Worm (Caenorhabditis elegans) whole organism, midembryonic: Measurements from ENCODE around the gene fbxb-118.

Experiments used
- ref-1 ChIP-seq: fragments of 200-800 bp; sonication (Bioruptor generic); conservative IDR thresholded peaks from 2 replicates; pipeline ENCODE4 v1.3.6; 2022; ENCODE audit warnings: missing genetic modification reagents, missing genetic modification characterization, missing compliant biosample characterization
- ztf-29 ChIP-seq: fragments of 200-800 bp; sonication (Bioruptor generic); IDR thresholded peaks from 2 replicates; pipeline ENCODE4 v1.3.6; 2022; ENCODE audit warnings: missing genetic modification reagents, missing genetic modification characterization, missing compliant biosample characterization

DNA sequence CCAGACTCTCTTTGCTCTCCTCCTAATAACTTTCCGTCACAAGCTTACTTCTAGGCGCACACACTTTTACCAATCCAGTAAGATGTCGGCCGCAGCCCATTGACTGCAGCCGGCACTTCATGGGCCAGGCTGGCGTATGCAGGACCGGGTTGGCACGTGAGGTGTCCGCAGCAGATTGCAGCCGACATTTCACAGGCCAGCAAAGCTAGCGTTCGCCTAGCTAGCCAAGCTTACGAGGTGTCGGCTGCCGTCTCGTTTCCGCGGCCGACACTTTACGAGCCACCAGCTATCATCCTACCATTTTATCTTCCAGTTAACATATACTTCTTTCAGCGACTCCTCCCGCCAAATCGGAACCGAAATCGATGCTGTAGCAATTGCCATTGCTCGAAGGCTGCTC lies 21.7 kb upstream of the fbxb-118 start:
- TF ChIP-seq ref-1 (GFP tag; lab: Robert Waterston, UW) = no peak
- TF ChIP-seq ztf-29 (GFP tag; lab: Robert Waterston, UW) = no peak
